Fruit fly (Drosophila melanogaster) S2 (cell line): Measurements from ENCODE around the gene CG10254.

Source experiments
- CG8478 ChIP-seq: fragments of >200 bp; optimal IDR thresholded peaks from 2 replicates; lab custom pipeline; 2018
- CTCF ChIP-seq, 2 experiments: fragments of >200 bp; optimal IDR thresholded peaks; 2 replicates each; lab custom pipeline; 2018

Gene CG10254

DNA sequence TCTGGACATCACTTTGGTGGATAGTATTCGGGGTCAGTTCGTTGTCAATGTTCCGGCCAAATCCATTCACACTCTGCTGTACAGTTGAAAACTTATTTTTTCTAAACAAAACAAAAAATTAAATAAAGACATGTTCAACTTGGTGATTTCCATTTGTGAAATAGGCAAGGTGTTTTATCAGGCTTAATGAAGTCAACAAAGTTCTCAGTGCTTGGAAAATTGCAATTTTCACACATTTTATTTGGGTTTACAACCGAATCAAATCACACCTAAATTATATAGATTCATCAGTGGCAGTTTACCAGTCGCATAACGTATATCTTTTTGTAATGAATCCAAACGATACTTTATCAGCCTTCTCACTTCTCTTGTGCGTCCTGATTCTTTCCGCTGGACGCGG is 7.7 kb upstream of the CG10254 start, which contains the start of gene Qsox4:
TSS of gene Qsox4 (plus strand) at position 301 of the 400 bp plus-strand sequence.
- TF ChIP-seq CTCF (optimal IDR thresholded peaks at IDR 0.05; lab: Kevin White, UChicago) (no peak), CG8478 (lab: Kevin White, UChicago) (no peak)

DNA sequence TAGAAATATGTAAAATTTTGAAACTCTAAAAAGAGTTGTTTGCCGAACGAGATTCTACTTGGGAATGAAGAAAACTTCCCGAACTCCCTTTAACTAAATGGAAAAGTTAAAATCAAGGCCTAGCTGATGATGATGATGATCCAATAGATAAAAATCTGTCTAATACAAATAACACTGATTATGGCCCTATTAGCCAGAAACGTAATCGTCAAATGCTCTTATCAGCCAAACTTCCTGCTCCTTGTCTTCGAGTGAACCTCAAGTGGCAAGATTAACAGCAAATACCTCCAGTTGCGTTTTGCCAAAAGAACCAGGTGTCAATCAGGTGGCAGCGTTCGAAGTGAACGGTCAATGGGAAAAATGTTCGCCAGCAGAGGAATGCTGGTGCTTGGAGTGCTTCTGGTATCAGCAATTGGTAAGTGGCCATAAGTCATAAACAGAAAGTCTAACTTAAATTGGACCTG is 5.6 kb upstream of the CG10254 start, which contains the start of the genes CG31468 and Gba1a:
TSS of gene CG31468 (minus strand) at position 51 of the 464 bp plus-strand sequence.
TSS of gene Gba1a (plus strand) at position 318 of the 464 bp plus-strand sequence.
- TF ChIP-seq CG8478 (lab: Kevin White, UChicago): no peak
- TF ChIP-seq CTCF (optimal IDR thresholded peaks at IDR 0.05; lab: Kevin White, UChicago): no peak

DNA sequence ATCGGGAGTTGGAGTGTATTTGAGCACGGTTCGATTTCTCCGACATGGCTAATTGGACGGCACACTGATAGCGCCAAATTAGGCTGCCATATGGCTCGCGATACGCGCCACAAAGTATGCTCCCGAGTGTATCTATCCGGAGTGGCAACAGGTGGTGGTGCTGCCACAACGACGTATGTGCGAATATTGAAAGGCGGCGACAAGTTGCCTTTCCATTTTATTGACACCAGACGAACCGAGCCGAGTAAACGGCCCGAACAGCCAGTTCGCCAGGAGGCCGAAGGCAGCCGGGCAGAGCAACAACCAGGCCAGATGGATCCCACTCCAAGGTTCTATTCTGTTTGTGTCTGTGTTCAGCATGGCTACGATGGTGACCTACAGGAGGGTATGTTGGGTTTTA is 4.1 kb upstream of the CG10254 start, which contains the start of gene prt:
TSS of gene prt (minus strand) at position 193 of the 400 bp plus-strand sequence.
- no peak for TF ChIP-seq CG8478 (lab: Kevin White, UChicago)
- TF ChIP-seq CTCF (optimal IDR thresholded peaks at IDR 0.05; lab: Kevin White, UChicago): no peak

DNA sequence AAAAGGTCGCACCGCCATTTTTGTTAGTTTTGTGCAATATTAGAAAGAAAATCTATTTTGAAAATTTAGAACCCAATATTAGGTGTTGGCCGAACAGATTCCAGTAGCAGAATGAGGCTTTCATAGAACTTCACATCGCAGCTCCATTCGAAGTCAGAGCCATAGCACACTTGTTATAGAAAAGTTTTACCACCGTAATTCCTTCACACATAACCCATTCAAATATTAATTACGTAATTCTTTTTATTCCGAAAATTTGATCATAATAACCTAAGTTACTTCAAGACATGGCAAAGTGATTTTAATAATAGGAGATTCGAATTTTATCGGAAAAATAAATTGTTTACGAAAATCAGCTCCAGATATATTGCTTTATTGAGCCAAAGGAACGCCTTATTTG is 1.4 kb upstream of the CG10254 start, which contains the start of gene CG10252:
TSS of gene CG10252 (minus strand) at position 101 of the 400 bp plus-strand sequence.
- no peak for TF ChIP-seq CG8478 (lab: Kevin White, UChicago)
- TF ChIP-seq CTCF (optimal IDR thresholded peaks at IDR 0.05; lab: Kevin White, UChicago): no peak

DNA sequence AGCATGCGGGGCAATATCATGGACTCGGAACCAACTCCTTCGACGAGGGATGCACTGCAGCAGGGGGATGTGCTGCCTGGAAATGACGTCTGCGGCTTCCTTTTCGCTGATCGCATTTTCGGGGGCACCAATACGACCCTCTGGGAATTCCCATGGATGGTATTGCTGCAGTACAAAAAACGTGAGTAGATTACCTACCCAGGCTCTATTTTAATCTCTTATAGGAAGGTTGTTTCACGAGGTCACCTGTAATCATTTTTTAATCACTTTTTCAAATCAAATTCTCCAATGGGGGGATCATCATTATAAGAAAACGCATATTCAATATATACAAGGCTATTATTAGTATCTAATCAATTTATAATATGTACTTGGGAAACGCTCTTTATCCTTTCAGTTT is 7.9 kb downstream of the CG10254 start:
- TF ChIP-seq CTCF (optimal IDR thresholded peaks at IDR 0.05; lab: Kevin White, UChicago) (no peak), CG8478 (lab: Kevin White, UChicago) (no peak)

DNA sequence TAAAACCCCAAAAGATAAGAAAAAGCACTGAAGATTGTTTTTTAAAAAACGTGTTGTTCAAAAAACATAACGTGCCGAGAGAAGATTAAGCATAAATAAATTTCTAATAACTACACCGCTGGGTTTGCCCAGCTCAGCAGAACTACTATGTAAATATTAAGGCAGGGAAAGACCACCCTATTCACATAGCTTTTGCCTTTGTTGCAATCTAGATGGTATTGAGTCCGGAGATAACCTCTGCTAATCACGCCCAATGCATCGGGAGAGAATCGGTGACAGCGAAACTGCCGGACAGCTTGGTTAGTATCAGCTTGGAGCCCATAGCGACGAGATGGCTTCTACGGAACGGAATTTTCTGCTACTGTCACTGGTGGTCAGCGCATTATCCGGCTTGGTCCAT is 8.8 kb downstream of the CG10254 start, which contains the start of gene SPE:
TSS of gene SPE (plus strand) at position 301 of the 400 bp plus-strand sequence.
- TF ChIP-seq CTCF (optimal IDR thresholded peaks at IDR 0.05; lab: Kevin White, UChicago) (no peak), CG8478 (lab: Kevin White, UChicago) (no peak)

DNA sequence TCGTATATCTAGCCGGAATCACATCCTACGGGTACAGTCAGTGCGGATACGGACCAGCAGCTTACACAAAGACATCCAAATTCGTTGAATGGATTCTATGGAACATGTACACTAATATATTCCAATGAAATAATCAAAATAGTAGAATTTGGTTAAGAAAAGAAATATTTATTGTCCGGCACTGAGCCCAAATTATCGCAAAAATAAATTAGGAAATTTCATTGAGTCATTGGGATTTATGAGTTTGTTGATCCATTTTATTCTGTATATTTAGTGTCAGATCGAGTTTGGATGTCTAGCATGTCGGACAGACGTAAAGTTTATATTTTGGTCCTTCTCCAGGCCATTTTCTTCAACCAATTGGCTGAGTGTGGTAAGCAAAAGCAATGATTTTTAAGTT is 11.0 kb downstream of the CG10254 start, which contains the start of gene CG18754:
TSS of gene CG18754 (plus strand) at position 301 of the 400 bp plus-strand sequence.
- TF ChIP-seq CTCF (optimal IDR thresholded peaks at IDR 0.05; lab: Kevin White, UChicago) (no peak), CG8478 (lab: Kevin White, UChicago) (no peak)

DNA sequence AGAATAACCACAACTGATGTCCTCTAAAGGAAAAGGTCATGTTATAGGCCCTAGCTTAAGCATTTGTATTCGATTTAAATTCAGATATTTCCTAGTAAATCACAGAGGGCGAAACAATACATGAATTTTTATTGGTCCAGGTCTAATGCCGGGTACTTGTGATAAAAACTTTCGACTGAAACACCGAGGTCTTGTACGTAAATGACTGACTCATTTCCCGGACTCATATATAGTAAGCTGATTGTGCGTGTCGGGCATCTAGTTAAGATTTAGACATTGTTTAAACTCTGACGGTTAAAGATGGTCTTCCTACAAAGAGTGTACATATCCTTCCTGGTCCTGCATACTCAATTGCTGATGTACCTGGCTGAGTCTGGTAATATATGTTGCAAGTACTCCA is 12.6 kb downstream of the CG10254 start, which contains the start of gene CG16710:
TSS of gene CG16710 (plus strand) at position 301 of the 400 bp plus-strand sequence.
- TF ChIP-seq CTCF (optimal IDR thresholded peaks at IDR 0.05; lab: Kevin White, UChicago): no peak
- TF ChIP-seq CG8478 (lab: Kevin White, UChicago): no peak

DNA sequence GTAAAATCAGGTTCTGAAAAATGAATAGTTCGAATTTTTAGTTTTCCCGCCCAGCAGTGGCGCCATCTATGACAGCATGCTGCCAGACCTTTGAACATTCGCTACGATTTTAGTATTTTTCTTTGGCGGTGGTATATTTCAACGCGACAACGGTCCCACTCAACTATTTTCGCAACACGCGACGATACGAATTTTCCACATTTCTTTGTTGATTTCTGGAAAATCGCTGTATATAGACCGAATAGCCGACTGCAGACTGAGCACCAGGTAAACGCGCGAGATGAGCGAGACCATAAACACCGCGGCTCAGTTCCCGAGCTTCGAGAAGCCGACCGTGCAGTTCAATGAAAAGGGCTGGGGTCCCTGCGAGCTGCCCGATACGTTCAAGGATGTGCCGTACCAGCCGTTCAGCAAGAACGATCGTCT is 14.9 kb downstream of the CG10254 start, which contains the start of gene eIF3d1:
TSS of gene eIF3d1 (plus strand) at position 129 of the 426 bp plus-strand sequence.
- no peak for TF ChIP-seq CG8478 (lab: Kevin White, UChicago)
- peak; percentile 95 to 96 for TF ChIP-seq CTCF (optimal IDR thresholded peaks at IDR 0.05; lab: Kevin White, UChicago)

DNA sequence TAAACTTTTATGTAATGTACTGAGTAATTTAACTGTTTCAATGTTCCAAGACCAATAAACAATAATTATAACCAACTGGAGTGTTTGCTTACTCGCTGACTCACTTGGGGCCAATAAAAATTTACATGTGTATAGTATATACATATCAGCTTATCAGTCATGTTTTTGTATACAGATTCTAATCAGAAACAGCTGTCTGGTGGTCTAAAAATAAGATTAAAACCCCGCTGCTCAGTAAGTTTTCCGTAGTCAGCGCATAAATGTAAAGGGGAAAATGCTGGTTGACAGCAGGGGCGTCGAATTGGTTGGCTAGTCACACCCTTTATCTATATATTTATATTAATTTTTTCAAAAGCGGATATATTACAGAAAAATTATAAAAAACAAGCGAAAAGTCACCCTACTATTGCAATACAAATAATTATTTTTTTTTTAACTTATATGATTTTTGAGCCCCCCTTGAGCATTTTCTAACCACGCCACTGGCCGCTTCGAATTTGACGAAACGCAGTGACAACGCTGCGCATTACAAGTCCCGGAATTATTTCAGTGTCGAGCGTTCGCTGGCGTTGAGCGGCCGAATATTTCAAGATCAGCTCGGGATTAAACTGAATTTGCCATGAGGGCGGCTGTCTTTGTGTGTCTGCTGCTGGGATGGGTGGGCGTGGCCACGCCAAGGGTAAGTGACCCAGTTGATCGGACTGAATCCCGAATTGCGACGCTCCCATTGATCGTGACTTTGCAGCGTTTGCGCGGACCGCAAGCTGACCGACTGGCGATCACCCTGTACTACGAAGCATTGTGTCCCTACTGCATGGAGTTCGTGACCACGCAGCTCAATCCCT is 16.2 kb downstream of the CG10254 start, which contains the start of gene GILT2:
TSS of gene GILT2 (plus strand) at position 547 of the 845 bp plus-strand sequence.
- TF ChIP-seq CTCF (optimal IDR thresholded peaks at IDR 0.05; lab: Kevin White, UChicago) (no peak), CG8478 (lab: Kevin White, UChicago) (no peak)

DNA sequence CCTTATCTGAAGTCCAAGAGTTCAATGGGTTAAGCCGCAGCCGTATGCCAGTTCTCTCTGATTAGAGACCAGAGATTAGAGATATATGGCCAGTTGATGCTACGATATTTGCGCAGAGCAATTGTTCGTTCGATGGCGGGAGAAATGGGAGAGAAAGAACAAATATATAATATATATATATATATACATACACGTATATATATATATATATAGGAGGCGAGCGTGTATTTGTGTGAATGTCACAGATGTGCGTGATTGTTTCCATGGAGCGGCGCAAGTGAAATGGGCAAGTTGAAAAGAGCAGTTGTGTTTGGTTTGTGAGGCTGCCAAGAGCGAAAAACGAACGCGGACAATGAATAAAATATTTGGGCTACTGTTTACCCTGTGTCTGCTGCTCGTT is 17.7 kb downstream of the CG10254 start, which contains the start of gene GILT3:
TSS of gene GILT3 (plus strand) at position 301 of the 400 bp plus-strand sequence.
- no peak for TF ChIP-seq CG8478 (lab: Kevin White, UChicago)
- TF ChIP-seq CTCF (optimal IDR thresholded peaks at IDR 0.05; lab: Kevin White, UChicago): no peak

DNA sequence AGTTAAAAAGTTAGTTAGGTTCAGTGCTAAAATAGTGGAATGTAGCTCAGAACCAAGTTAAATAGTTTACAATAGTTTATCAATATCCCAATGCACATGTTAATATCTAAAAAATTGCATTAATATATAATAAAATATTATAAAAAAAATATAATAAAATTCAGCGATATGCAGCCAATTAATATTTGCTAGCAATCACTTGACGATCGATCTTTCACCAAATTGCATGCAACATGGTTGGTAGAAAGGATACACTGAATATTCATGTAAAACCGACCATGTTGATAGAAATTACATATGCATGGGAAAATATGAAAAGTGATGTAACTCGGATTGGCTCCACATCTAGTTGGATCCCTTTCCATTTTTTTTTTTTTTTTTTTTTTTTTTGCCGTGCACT is 19.1 kb downstream of the CG10254 start:
- TF ChIP-seq CTCF (optimal IDR thresholded peaks at IDR 0.05; lab: Kevin White, UChicago): no peak
- no peak for TF ChIP-seq CG8478 (lab: Kevin White, UChicago)

DNA sequence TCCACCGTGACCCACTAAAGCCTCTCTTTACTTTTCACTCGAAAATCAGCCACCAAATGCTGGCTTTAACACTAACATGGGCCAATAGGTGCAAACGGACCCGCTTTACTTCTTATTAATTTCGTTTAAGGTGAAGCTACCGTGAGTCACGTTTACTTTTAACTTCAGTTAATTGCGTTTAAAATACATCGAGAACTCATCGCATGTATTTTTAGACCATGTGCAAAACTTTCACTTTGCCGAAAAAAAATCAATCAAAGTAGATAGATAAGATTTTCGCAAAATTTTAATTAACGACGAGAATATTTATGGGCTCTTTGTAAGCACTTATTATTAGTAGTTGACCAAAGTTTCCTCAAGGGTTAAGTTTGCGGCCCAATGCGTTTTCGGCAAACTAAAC is 20.4 kb downstream of the CG10254 start:
- TF ChIP-seq CG8478 (lab: Kevin White, UChicago): no peak
- no peak for TF ChIP-seq CTCF (optimal IDR thresholded peaks at IDR 0.05; lab: Kevin White, UChicago)

DNA sequence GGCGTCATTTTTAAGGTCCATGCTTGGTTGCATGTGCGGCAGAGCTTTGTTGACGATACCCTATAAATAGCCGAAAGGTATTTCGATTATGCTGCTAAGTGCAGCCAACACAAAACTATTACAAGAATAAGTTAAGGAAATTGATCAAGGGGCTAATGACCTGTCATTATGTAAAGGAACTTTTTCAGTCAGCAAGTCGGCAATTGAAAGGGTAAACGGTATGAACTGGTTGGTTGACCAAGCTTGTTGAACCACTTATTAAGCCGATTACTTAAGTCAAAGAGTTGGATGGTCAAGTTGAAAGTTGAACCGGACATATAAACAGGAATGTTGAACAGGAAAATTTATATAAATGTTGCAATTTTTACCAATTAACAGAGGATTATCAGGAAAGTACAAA is 21.7 kb downstream of the CG10254 start:
- TF ChIP-seq CG8478 (lab: Kevin White, UChicago) (no peak), CTCF (optimal IDR thresholded peaks at IDR 0.05; lab: Kevin White, UChicago) (no peak)
